Fruit fly (Drosophila melanogaster) whole organism, embryonic: Measurements from ENCODE around the gene Prp16.

Source experiments
- Asciz ChIP-seq: fragments of 200-800 bp; sonication (Bioruptor generic); optimal IDR thresholded peaks from 2 replicates; lab custom pipeline; 2017; ENCODE audit warnings: missing biosample characterization, mild to moderate bottlenecking, missing genetic modification characterization, missing genetic modification reagents
- BtbVII ChIP-seq: fragments of 200-800 bp; sonication (Bioruptor generic); optimal IDR thresholded peaks from 3 replicates; lab custom pipeline; 2017; ENCODE audit warnings: missing biosample characterization, mild to moderate bottlenecking, missing genetic modification characterization
- CG10565 ChIP-seq: fragments of 200-800 bp; sonication (Bioruptor generic); optimal IDR thresholded peaks from 3 replicates; lab custom pipeline; 2016; ENCODE audit warnings: missing biosample characterization, mild to moderate bottlenecking, missing genetic modification characterization
- CG13287 ChIP-seq: fragments of 200-800 bp; sonication (Bioruptor generic); IDR thresholded peaks from 2 replicates; pipeline ENCODE4 v1.3.6; 2022; ENCODE audit warnings: missing biosample characterization, missing genetic modification characterization; ENCODE audit not compliant: partially characterized antibody
- CG14014 ChIP-seq: fragments of 200-800 bp; sonication (Bioruptor generic); IDR thresholded peaks from 2 replicates; pipeline ENCODE4 v1.3.6; 2022; ENCODE audit warnings: missing biosample characterization, missing genetic modification characterization
- CG14667 ChIP-seq: fragments of 200-800 bp; sonication (Bioruptor generic); IDR thresholded peaks from 2 replicates; pipeline ENCODE4 v1.3.6; 2022; ENCODE audit warnings: missing biosample characterization, missing genetic modification characterization
- CG14860 ChIP-seq: fragments of 200-800 bp; sonication (Bioruptor generic); IDR thresholded peaks from 3 replicates; pipeline ENCODE4 v1.3.6; 2022; ENCODE audit warnings: missing biosample characterization, missing genetic modification characterization; ENCODE audit not compliant: partially characterized antibody
- CG15696 ChIP-seq: fragments of 200-800 bp; sonication (Bioruptor generic); optimal IDR thresholded peaks from 2 replicates; lab custom pipeline; 2019; ENCODE audit warnings: missing biosample characterization, mild to moderate bottlenecking, missing genetic modification characterization, moderate library complexity
- CG1603 ChIP-seq: fragments of 200-800 bp; sonication (Bioruptor generic); optimal IDR thresholded peaks from 2 replicates; lab custom pipeline; 2019; ENCODE audit warnings: missing biosample characterization, mild to moderate bottlenecking, missing genetic modification characterization, moderate library complexity
- CG17612 ChIP-seq: fragments of 200-800 bp; sonication (Bioruptor generic); IDR thresholded peaks from 2 replicates; pipeline ENCODE4 v1.3.6; 2022; ENCODE audit warnings: missing biosample characterization, missing genetic modification characterization
- CG18262 ChIP-seq: fragments of 200-800 bp; optimal IDR thresholded peaks from 3 replicates; lab custom pipeline; 2019; ENCODE audit warnings: missing biosample characterization, mild to moderate bottlenecking, missing genetic modification characterization, moderate library complexity
- CG18764 ChIP-seq: fragments of 200-800 bp; sonication (Bioruptor generic); optimal IDR thresholded peaks from 3 replicates; lab custom pipeline; 2016; ENCODE audit warnings: missing biosample characterization, missing genetic modification characterization
- CG3281 ChIP-seq: fragments of 200-800 bp; sonication (Bioruptor generic); optimal IDR thresholded peaks from 3 replicates; lab custom pipeline; 2017; ENCODE audit warnings: missing biosample characterization, mild to moderate bottlenecking, missing genetic modification characterization
- CG4617 ChIP-seq: fragments of 200-800 bp; sonication (Bioruptor generic); optimal IDR thresholded peaks from 3 replicates; lab custom pipeline; 2016; ENCODE audit warnings: missing biosample characterization, missing genetic modification characterization, borderline replicate concordance
- CG6175 ChIP-seq: fragments of 200-800 bp; sonication (Bioruptor generic); IDR thresholded peaks from 3 replicates; pipeline ENCODE4 v1.3.6; 2022; ENCODE audit warnings: missing biosample characterization, missing genetic modification characterization
- CG7745 ChIP-seq: fragments of 200-800 bp; sonication (Bioruptor generic); optimal IDR thresholded peaks from 2 replicates; lab custom pipeline; 2018; ENCODE audit warnings: missing biosample characterization, mild to moderate bottlenecking, missing genetic modification characterization, moderate library complexity
- CG8281 ChIP-seq: fragments of 200-800 bp; sonication (Bioruptor generic); optimal IDR thresholded peaks from 2 replicates; lab custom pipeline; 2018; ENCODE audit warnings: missing biosample characterization, mild to moderate bottlenecking, missing genetic modification characterization, moderate library complexity
- CG9215 ChIP-seq: fragments of 200-800 bp; sonication (Bioruptor generic); IDR thresholded peaks from 2 replicates; pipeline ENCODE4 v1.3.6; 2022; ENCODE audit warnings: missing biosample characterization, missing genetic modification characterization
- CG9797 ChIP-seq: fragments of 200-800 bp; sonication (Bioruptor generic); optimal IDR thresholded peaks from 3 replicates; lab custom pipeline; 2018; ENCODE audit warnings: missing biosample characterization, mild to moderate bottlenecking, missing genetic modification characterization
- Deaf1 ChIP-seq: fragments of 200-800 bp; optimal IDR thresholded peaks from 3 replicates; lab custom pipeline; 2019; ENCODE audit warnings: missing biosample characterization, mild to moderate bottlenecking, missing genetic modification characterization, moderate library complexity
- Ets97D ChIP-seq: fragments of 200-800 bp; sonication (Bioruptor generic); optimal IDR thresholded peaks from 3 replicates; lab custom pipeline; 2016; ENCODE audit warnings: missing biosample characterization, missing genetic modification characterization
- Fer1 ChIP-seq: fragments of 200-800 bp; sonication (Bioruptor generic); optimal IDR thresholded peaks from 2 replicates; lab custom pipeline; 2017; ENCODE audit warnings: missing biosample characterization, mild to moderate bottlenecking, missing genetic modification characterization
- HHEX ChIP-seq: fragments of 200-800 bp; sonication (Bioruptor generic); optimal IDR thresholded peaks from 3 replicates; lab custom pipeline; 2017; ENCODE audit warnings: missing biosample characterization, mild to moderate bottlenecking, missing genetic modification characterization, missing genetic modification reagents
- Mad ChIP-seq: fragments of 200-800 bp; sonication (Bioruptor generic); optimal IDR thresholded peaks from 2 replicates; lab custom pipeline; 2016; ENCODE audit warnings: missing biosample characterization, missing genetic modification characterization
- Mrtf ChIP-seq: fragments of 200-800 bp; sonication (Bioruptor generic); IDR thresholded peaks from 3 replicates; pipeline ENCODE4 v1.3.6; 2022; ENCODE audit warnings: missing biosample characterization, missing genetic modification characterization
- NFAT ChIP-seq: fragments of 200-800 bp; sonication (Bioruptor generic); IDR thresholded peaks from 2 replicates; pipeline ENCODE4 v1.3.6; 2022; ENCODE audit warnings: missing biosample characterization, missing genetic modification characterization
- Rx ChIP-seq: fragments of 200-800 bp; sonication (Bioruptor generic); IDR thresholded peaks from 2 replicates; pipeline ENCODE4 v1.3.6; 2022; ENCODE audit warnings: missing biosample characterization, missing genetic modification characterization
- Spps ChIP-seq: fragments of 200-800 bp; sonication (Bioruptor generic); optimal IDR thresholded peaks from 2 replicates; lab custom pipeline; 2018; ENCODE audit warnings: missing biosample characterization, mild to moderate bottlenecking, missing genetic modification characterization
- az2 ChIP-seq: fragments of 200-800 bp; sonication (Bioruptor generic); optimal IDR thresholded peaks from 3 replicates; lab custom pipeline; 2016; ENCODE audit warnings: missing biosample characterization, missing genetic modification characterization
- bab2 ChIP-seq: fragments of 200-800 bp; sonication (Bioruptor generic); optimal IDR thresholded peaks from 2 replicates; lab custom pipeline; 2016; ENCODE audit warnings: missing biosample characterization, missing genetic modification characterization
- bbx ChIP-seq: fragments of 200-800 bp; sonication (Bioruptor generic); IDR thresholded peaks from 2 replicates; pipeline ENCODE4 v1.3.6; 2022; ENCODE audit warnings: missing biosample characterization, missing genetic modification characterization; ENCODE audit not compliant: partially characterized antibody
- cas ChIP-seq: fragments of 200-800 bp; sonication (Bioruptor generic); IDR thresholded peaks from 2 replicates; pipeline ENCODE4 v1.3.6; 2022; ENCODE audit warnings: missing biosample characterization, missing genetic modification characterization
- crp ChIP-seq, 2 experiments: fragments of 200-800 bp; sonication (Bioruptor generic); optimal IDR thresholded peaks; 2 replicates in 1 of 2; 3 replicates in 1 of 2; lab custom pipeline; 2017; ENCODE audit warnings: missing biosample characterization in 2 of 2, missing genetic modification characterization in 2 of 2, mild to moderate bottlenecking in 1 of 2, moderate library complexity in 1 of 2
- ftz-f1 ChIP-seq: fragments of 200-800 bp; sonication (Bioruptor generic); optimal IDR thresholded peaks from 2 replicates; lab custom pipeline; 2016; ENCODE audit warnings: missing biosample characterization, missing genetic modification characterization
- fu2 ChIP-seq: fragments of 200-800 bp; sonication (Bioruptor generic); optimal IDR thresholded peaks from 2 replicates; lab custom pipeline; 2016; ENCODE audit warnings: missing biosample characterization, missing genetic modification characterization
- gfzf ChIP-seq: fragments of 200-800 bp; sonication (Bioruptor generic); optimal IDR thresholded peaks from 2 replicates; lab custom pipeline; 2016; ENCODE audit warnings: missing biosample characterization, mild to moderate bottlenecking, missing genetic modification characterization, moderate library complexity
- hth ChIP-seq: fragments of >200 bp; optimal IDR thresholded peaks from 2 replicates; lab custom pipeline; 2017; ENCODE audit warnings: inconsistent platforms
- mld ChIP-seq: fragments of 200-800 bp; sonication (Bioruptor generic); IDR thresholded peaks from 3 replicates; pipeline ENCODE4 v1.3.6; 2022; ENCODE audit warnings: missing biosample characterization, missing genetic modification characterization; ENCODE audit not compliant: partially characterized antibody
- nau ChIP-seq: fragments of 200-800 bp; sonication (Bioruptor generic); optimal IDR thresholded peaks from 3 replicates; lab custom pipeline; 2017; ENCODE audit warnings: missing biosample characterization, mild to moderate bottlenecking, missing genetic modification characterization, missing genetic modification reagents
- pb ChIP-seq: fragments of 200-800 bp; sonication (Bioruptor generic); optimal IDR thresholded peaks from 3 replicates; lab custom pipeline; 2016; ENCODE audit warnings: missing biosample characterization, missing genetic modification characterization
- pfk ChIP-seq: fragments of 200-800 bp; sonication (Bioruptor generic); optimal IDR thresholded peaks from 2 replicates; lab custom pipeline; 2018; ENCODE audit warnings: missing biosample characterization, mild to moderate bottlenecking, missing genetic modification characterization, moderate library complexity
- pho ChIP-seq: fragments of 200-800 bp; sonication (Bioruptor generic); optimal IDR thresholded peaks from 2 replicates; lab custom pipeline; 2016; ENCODE audit warnings: missing biosample characterization, missing genetic modification characterization
- pita ChIP-seq: fragments of 200-800 bp; sonication (Bioruptor generic); optimal IDR thresholded peaks from 2 replicates; lab custom pipeline; 2017; ENCODE audit warnings: missing biosample characterization, mild to moderate bottlenecking, missing genetic modification characterization
- tna ChIP-seq: fragments of 200-800 bp; sonication (Bioruptor generic); IDR thresholded peaks from 2 replicates; pipeline ENCODE4 v1.3.6; 2022; ENCODE audit warnings: missing biosample characterization, missing genetic modification characterization; ENCODE audit not compliant: partially characterized antibody
- wdn ChIP-seq: fragments of 200-800 bp; sonication (Bioruptor generic); IDR thresholded peaks from 2 replicates; pipeline ENCODE4 v1.3.6; 2022; ENCODE audit warnings: missing biosample characterization, missing genetic modification characterization

The Prp16 gene

dm6 chrX:14242941-14243736 lies 42.0 kb downstream of the Prp16 start, which contains the start of gene CG32599 (continued):
- TF ChIP-seq CG3281 (GFP tag; lab: Kevin White, UChicago) (no peak), pb (GFP tag; lab: Kevin White, UChicago) (no peak), pho (GFP tag; lab: Kevin White, UChicago) (no peak)
- TF ChIP-seq, all 482 proteins: peak for 149

dm6 chrX:14247035-14247786 lies 46.0 kb downstream of the Prp16 start, which contains the start of gene mud:
TSS of gene mud (plus strand) at chrX:14247732.
- TF ChIP-seq CG9797 (GFP tag; lab: Kevin White, UChicago) (peak; percentile 30), Ets97D (GFP tag; lab: Kevin White, UChicago) (peak; percentile 19), CG1603 (tag; lab: Kevin White, UChicago) (peak; percentile 74), Deaf1 (tag; lab: Kevin White, UChicago) (peak; percentile 47), NFAT (GFP tag; lab: Robert Waterston, UW) (0 out of 2 replicates have a peak, but pooled peaks have one; percentile 26), CG14860 (peak; percentile 72; the same call in 2 of the 3 replicates), crp (GFP tag; optimal IDR thresholded peaks at IDR 0.05; lab: Kevin White, UChicago) (peak in 1 of 2 experiments; percentile 56), fu2 (GFP tag; lab: Kevin White, UChicago) (no peak), bbx (GFP tag; lab: Robert Waterston, UW) (peak; percentile 77), cas (no peak), Mrtf (0 out of 3 replicates have a peak, but pooled peaks have one; percentile 33), nau (no peak), CG4617 (GFP tag; lab: Kevin White, UChicago) (no peak), mld (GFP tag; lab: Robert Waterston, UW) (peak; percentile 38; the same call in 1 of the 3 replicates), HHEX (GFP tag; lab: Kevin White, UChicago) (no peak), tna (GFP tag; lab: Robert Waterston, UW) (peak; percentile 68), CG8281 (tag; lab: Kevin White, UChicago) (no peak), CG10565 (GFP tag; lab: Kevin White, UChicago) (no peak), CG15696 (tag; lab: Kevin White, UChicago) (peak; percentile 14), wdn (GFP tag; lab: Robert Waterston, UW) (no peak), bab2 (GFP tag; lab: Kevin White, UChicago) (no peak), ftz-f1 (GFP tag; lab: Kevin White, UChicago) (no peak), CG14667 (GFP tag; lab: Robert Waterston, UW) (no peak), hth (no peak), CG6175 (GFP tag; lab: Robert Waterston, UW) (no peak), pfk (no peak), Spps (tag; lab: Kevin White, UChicago) (no peak), az2 (GFP tag; lab: Kevin White, UChicago) (peak; percentile 18), CG18262 (peak; percentile 60), Mad (GFP tag; lab: Kevin White, UChicago) (no peak), Asciz (GFP tag; lab: Kevin White, UChicago) (no peak), CG13287 (GFP tag; lab: Robert Waterston, UW) (peak; percentile 70), pita (GFP tag; lab: Kevin White, UChicago) (no peak), CG14014 (GFP tag; lab: Robert Waterston, UW) (no peak), Fer1 (no peak), CG17612 (GFP tag; lab: Robert Waterston, UW) (no peak), CG9215 (GFP tag; lab: Robert Waterston, UW) (no peak), CG18764 (no peak), CG7745 (tag; lab: Kevin White, UChicago) (no peak), BtbVII (GFP tag; lab: Kevin White, UChicago) (no peak), Rx (GFP tag; lab: Robert Waterston, UW) (no peak), gfzf (GFP tag; lab: Kevin White, UChicago) (peak; percentile 28)
